Fruit fly (Drosophila melanogaster): Measurements from ENCODE around the gene CG42827.

DNA sequence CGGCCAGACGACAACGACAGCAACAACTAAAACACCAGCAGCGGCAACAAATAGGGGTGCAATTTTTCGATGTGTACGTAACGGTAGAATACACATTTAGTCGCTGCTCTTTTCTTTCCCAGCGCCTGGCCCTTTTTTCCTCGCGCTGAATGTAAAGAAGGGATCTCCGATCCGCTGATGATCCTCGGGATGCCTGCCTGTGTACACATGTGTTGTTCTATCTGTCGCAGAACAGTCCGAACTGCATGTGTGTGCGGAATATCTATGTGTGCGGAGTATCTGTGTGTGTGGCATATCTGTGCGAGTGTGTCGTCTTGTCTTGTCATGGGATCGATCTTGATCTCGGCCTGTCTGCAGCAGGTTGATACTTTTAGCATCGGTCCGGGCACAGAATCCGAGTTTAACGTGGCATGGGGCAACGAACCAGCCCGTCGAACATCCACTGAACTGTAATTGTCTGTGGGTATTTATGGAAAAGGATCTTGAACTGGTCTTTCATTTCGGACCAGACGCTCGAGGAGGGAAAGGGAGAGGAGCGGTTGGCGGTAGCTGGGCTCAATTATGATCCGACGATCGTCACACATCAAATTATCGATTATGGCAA, 28.9 kb upstream of the CG42827 start:
- TF ChIP-seq CTCF (optimal IDR thresholded peaks at IDR 0.05): no peak
- no peak for TF ChIP-seq CG8478 (optimal IDR thresholded peaks at IDR 0.05)

All from S2 (cell line).